Worm (Caenorhabditis elegans) whole organism, L2 larva: ENCODE measurements around the gene srx-20.

ENCODE experiments used
- R02D3.7 ChIP-seq: fragments of 150-350 bp; optimal IDR thresholded peaks from 2 replicates; lab custom pipeline; 2014; ENCODE audit warnings: missing biosample characterization, missing genetic modification characterization
- ceh-82 ChIP-seq: fragments of 150-350 bp; optimal IDR thresholded peaks from 2 replicates; lab custom pipeline; 2014; ENCODE audit warnings: missing biosample characterization, missing genetic modification characterization
- dmd-4 ChIP-seq: sonication (generic microtip); optimal IDR thresholded peaks from 2 replicates; lab custom pipeline; 2017; ENCODE audit warnings: missing biosample characterization, missing genetic modification characterization
- lin-39 ChIP-seq: fragments of 150-350 bp; optimal IDR thresholded peaks from 2 replicates; lab custom pipeline; 2014; ENCODE audit warnings: missing biosample characterization, missing genetic modification reagents, missing genetic modification characterization
- nhr-10 ChIP-seq: sonication (generic microtip); optimal IDR thresholded peaks from 2 replicates; lab custom pipeline; 2017; ENCODE audit warnings: missing biosample characterization, missing genetic modification characterization
- nhr-21 ChIP-seq: fragments of 150-350 bp; optimal IDR thresholded peaks from 2 replicates; lab custom pipeline; 2014; ENCODE audit warnings: missing biosample characterization, missing genetic modification characterization
- unc-39 ChIP-seq: fragments of 150-350 bp; optimal IDR thresholded peaks from 2 replicates; lab custom pipeline; 2014; ENCODE audit warnings: missing biosample characterization, missing genetic modification characterization
- unc-62 ChIP-seq: fragments of 150-350 bp; optimal IDR thresholded peaks from 2 replicates; lab custom pipeline; 2014; ENCODE audit warnings: missing biosample characterization, missing genetic modification reagents, missing genetic modification characterization
- ztf-11 ChIP-seq: sonication (generic microtip); optimal IDR thresholded peaks from 2 replicates; lab custom pipeline; 2017; ENCODE audit warnings: missing biosample characterization, missing genetic modification characterization

DNA sequence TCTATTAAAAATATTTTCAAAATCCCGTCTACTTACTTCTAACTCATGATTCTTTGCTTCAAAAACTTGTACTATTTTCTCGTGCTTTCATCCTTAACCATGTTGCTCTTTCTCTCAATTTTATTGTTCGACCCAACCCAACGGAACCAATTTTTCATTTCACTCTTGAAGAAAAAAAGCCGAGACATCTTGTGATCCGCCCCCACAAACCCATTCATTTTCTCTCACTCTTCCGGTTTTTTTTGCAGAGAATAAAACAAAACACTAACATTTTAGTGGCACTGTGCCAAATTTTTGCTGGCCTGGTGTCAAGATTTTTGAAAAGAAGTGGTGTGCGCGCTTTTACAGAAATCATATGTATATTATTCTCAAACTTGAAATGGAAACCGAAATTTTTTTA lies 31.1 kb upstream of the srx-20 start:
- TF ChIP-seq lin-39 (tag; lab: Kevin White, UChicago) = no peak
- no peak for TF ChIP-seq dmd-4 (tag; lab: Kevin White, UChicago)
- TF ChIP-seq nhr-10 (tag; lab: Kevin White, UChicago) = no peak
- TF ChIP-seq unc-39 (tag; lab: Kevin White, UChicago) = no peak
- TF ChIP-seq ztf-11 (tag; lab: Kevin White, UChicago) = no peak
- no peak for TF ChIP-seq unc-62 (GFP tag; lab: Kevin White, UChicago)
- no peak for TF ChIP-seq nhr-21 (tag; lab: Kevin White, UChicago)
- no peak for TF ChIP-seq ceh-82 (tag; lab: Kevin White, UChicago)
- no peak for TF ChIP-seq R02D3.7
